Fruit fly (Drosophila melanogaster) whole organism, prepupa: Measurements from ENCODE around the gene CG32271.

Experiments used
- Blimp-1 ChIP-seq: fragments of 200-800 bp; sonication (Bioruptor generic); optimal IDR thresholded peaks from 3 replicates; lab custom pipeline; 2017; ENCODE audit warnings: missing biosample characterization, missing genetic modification characterization, mild to moderate bottlenecking, moderate library complexity, missing genetic modification reagents
- CG10669 ChIP-seq: fragments of 200-800 bp; sonication (Bioruptor generic); optimal IDR thresholded peaks from 3 replicates; lab custom pipeline; 2018; ENCODE audit warnings: missing biosample characterization, mild to moderate bottlenecking, missing genetic modification characterization, moderate library complexity
- CG11762 ChIP-seq: fragments of 200-800 bp; sonication (Bioruptor generic); optimal IDR thresholded peaks from 3 replicates; lab custom pipeline; 2016; ENCODE audit warnings: missing biosample characterization, missing genetic modification characterization; ENCODE audit not compliant: insufficient read depth
- CG32006 ChIP-seq: fragments of 200-800 bp; sonication (Bioruptor generic); optimal IDR thresholded peaks from 3 replicates; lab custom pipeline; 2017; ENCODE audit warnings: missing biosample characterization, mild to moderate bottlenecking, missing genetic modification characterization
- CG3919 ChIP-seq: fragments of 200-800 bp; sonication (Bioruptor generic); optimal IDR thresholded peaks from 3 replicates; lab custom pipeline; 2016; ENCODE audit warnings: missing biosample characterization, missing genetic modification characterization
- CG6808 ChIP-seq: fragments of 200-800 bp; sonication (Bioruptor generic); optimal IDR thresholded peaks from 3 replicates; lab custom pipeline; 2017; ENCODE audit warnings: missing biosample characterization, missing genetic modification characterization, mild to moderate bottlenecking, moderate library complexity, missing genetic modification reagents
- CG7368 ChIP-seq: fragments of 200-800 bp; sonication (Bioruptor generic); optimal IDR thresholded peaks from 3 replicates; lab custom pipeline; 2016; ENCODE audit warnings: missing biosample characterization, missing genetic modification characterization
- CG8632 ChIP-seq: fragments of 200-800 bp; sonication (Bioruptor generic); optimal IDR thresholded peaks from 3 replicates; lab custom pipeline; 2016; ENCODE audit warnings: missing biosample characterization, missing genetic modification characterization
- Eip93F ChIP-seq: fragments of 200-800 bp; sonication (Bioruptor generic); optimal IDR thresholded peaks from 2 replicates; lab custom pipeline; 2016; ENCODE audit warnings: missing biosample characterization, mild to moderate bottlenecking, missing genetic modification characterization
- OdsH ChIP-seq: fragments of 200-800 bp; sonication (Bioruptor generic); optimal IDR thresholded peaks from 3 replicates; lab custom pipeline; 2016; ENCODE audit warnings: missing biosample characterization, missing genetic modification characterization
- Sox102F ChIP-seq: fragments of 200-800 bp; sonication (Bioruptor generic); optimal IDR thresholded peaks from 2 replicates; lab custom pipeline; 2016; ENCODE audit warnings: missing biosample characterization, mild to moderate bottlenecking, missing genetic modification characterization
- dsx ChIP-seq: fragments of 200-800 bp; optimal IDR thresholded peaks from 3 replicates; lab custom pipeline; 2019; ENCODE audit warnings: missing biosample characterization, mild to moderate bottlenecking, missing genetic modification characterization, moderate library complexity; ENCODE audit not compliant: poor library complexity, severe bottlenecking
- pdm3 ChIP-seq: fragments of 200-800 bp; sonication (Bioruptor generic); optimal IDR thresholded peaks from 3 replicates; lab custom pipeline; 2016; ENCODE audit warnings: missing biosample characterization, missing genetic modification characterization
- topi ChIP-seq: fragments of 200-800 bp; sonication (Bioruptor generic); optimal IDR thresholded peaks from 3 replicates; lab custom pipeline; 2016; ENCODE audit warnings: missing biosample characterization, missing genetic modification characterization

- TF ChIP-seq Eip93F (GFP tag; lab: Kevin White, UChicago), result no peak
- no peak for TF ChIP-seq OdsH (GFP tag; lab: Kevin White, UChicago)
- no peak for TF ChIP-seq pdm3 (GFP tag; lab: Kevin White, UChicago)
- TF ChIP-seq CG11762 (GFP tag; lab: Kevin White, UChicago), result no peak
- no peak for TF ChIP-seq CG32006 (GFP tag; lab: Kevin White, UChicago)
- no peak for TF ChIP-seq CG7368
- no peak for TF ChIP-seq CG8632
- no peak for TF ChIP-seq CG6808 (GFP tag; lab: Kevin White, UChicago)
- TF ChIP-seq Blimp-1, result peak; percentile 85
- TF ChIP-seq Sox102F, result no peak
- no peak for TF ChIP-seq CG10669
- TF ChIP-seq CG3919 (GFP tag; lab: Kevin White, UChicago), result no peak
- no peak for TF ChIP-seq topi (GFP tag; lab: Kevin White, UChicago)
- no peak for TF ChIP-seq dsx
Measured at dm6 chr3L:3249664-3249996, 46.7 kb upstream of the CG32271 start.
